Worm (Caenorhabditis elegans) whole organism, young adult: ENCODE measurements around the gene kel-10.

Experiments used
- B0261.1 ChIP-seq: sonication (generic microtip); optimal IDR thresholded peaks from 2 replicates; lab custom pipeline; 2016; ENCODE audit warnings: mild to moderate bottlenecking, missing genetic modification characterization, moderate library complexity, missing compliant biosample characterization
- Y53G8AR.9 ChIP-seq: fragments of 200-800 bp; sonication (Bioruptor generic); conservative IDR thresholded peaks from 2 replicates; pipeline ENCODE4 v1.3.6; 2022; ENCODE audit warnings: missing genetic modification reagents, missing genetic modification characterization, missing compliant biosample characterization
- lsy-27 ChIP-seq: sonication (generic microtip); optimal IDR thresholded peaks from 2 replicates; lab custom pipeline; 2017; ENCODE audit warnings: missing genetic modification characterization, mild to moderate bottlenecking, missing compliant biosample characterization, antibody characterized with exemption, missing genotype, borderline replicate concordance; ENCODE audit not compliant: insufficient read depth
- nfyb-1 ChIP-seq: fragments of 200-800 bp; sonication (Bioruptor generic); IDR thresholded peaks from 2 replicates; pipeline ENCODE4 v1.3.6; 2022; ENCODE audit warnings: missing genetic modification reagents, missing genetic modification characterization, missing compliant biosample characterization

DNA sequence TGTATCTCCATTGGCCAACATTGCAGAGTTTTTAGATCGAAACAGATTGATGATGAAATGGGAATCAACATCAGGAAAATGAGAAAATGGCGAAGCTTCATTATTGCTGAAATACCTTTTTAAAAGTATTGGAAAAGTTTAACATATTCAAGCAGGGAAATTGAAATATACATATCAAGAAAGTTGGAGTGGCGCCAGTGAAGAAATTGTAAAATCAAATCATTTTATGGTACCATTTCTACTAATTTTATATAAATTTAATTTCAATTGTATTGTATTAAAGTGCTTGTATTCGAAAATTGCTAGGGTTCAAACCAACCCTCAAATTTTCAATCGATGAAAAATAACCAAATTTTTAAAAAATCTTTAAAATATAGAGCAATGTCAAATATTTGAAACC is 5.1 kb upstream of the kel-10 start, which contains the start of gene srt-55:
- no peak for TF ChIP-seq lsy-27 (tag; lab: Kevin White, UChicago)
- no peak for TF ChIP-seq nfyb-1 (GFP tag; lab: Robert Waterston, UW)
- no peak for TF ChIP-seq Y53G8AR.9 (GFP tag; lab: Robert Waterston, UW)
- TF ChIP-seq B0261.1 (tag; lab: Kevin White, UChicago) = no peak
